Worm (Caenorhabditis elegans) whole organism, L4 larva: ENCODE results near the gene bath-41.

Experiments used
- R02D3.7 ChIP-seq: fragments of 150-350 bp; sonication (generic microtip); optimal IDR thresholded peaks from 3 replicates; lab custom pipeline; 2014; ENCODE audit warnings: missing biosample characterization, missing genetic modification characterization
- ZK546.5 ChIP-seq, 2 experiments: sonication (generic microtip); optimal IDR thresholded peaks; 2 replicates each; lab custom pipeline; 2017; ENCODE audit warnings: missing biosample characterization in 2 of 2, missing genetic modification characterization in 2 of 2
- dve-1 ChIP-seq: sonication (generic microtip); optimal IDR thresholded peaks from 2 replicates; lab custom pipeline; 2017; ENCODE audit warnings: antibody characterized with exemption, mild to moderate bottlenecking, missing genetic modification characterization, missing compliant biosample characterization; ENCODE audit not compliant: insufficient read depth
- lin-13 ChIP-seq: fragments of 150-350 bp; optimal IDR thresholded peaks from 2 replicates; lab custom pipeline; 2014; ENCODE audit warnings: missing biosample characterization, missing genetic modification reagents, missing genetic modification characterization
- unc-39 ChIP-seq: sonication (generic microtip); optimal IDR thresholded peaks from 2 replicates; lab custom pipeline; 2017; ENCODE audit warnings: missing biosample characterization, missing genetic modification characterization

- TF ChIP-seq unc-39 (no peak), ZK546.5 (tag; optimal IDR thresholded peaks at IDR 0.05; lab: Kevin White, UChicago) (no peak), lin-13 (GFP tag; lab: Kevin White, UChicago) (no peak), R02D3.7 (tag; lab: Kevin White, UChicago) (no peak), dve-1 (tag; lab: Kevin White, UChicago) (no peak)
Observed at ce11 chrIII:6740072-6740471, 18.0 kb upstream of the bath-41 start.
